Worm (Caenorhabditis elegans) whole organism, L3 larva: ENCODE results near the gene daf-4.

Source experiments
- ZK546.5 ChIP-seq: sonication (generic microtip); optimal IDR thresholded peaks from 2 replicates; lab custom pipeline; 2017; ENCODE audit warnings: missing biosample characterization, missing genetic modification characterization
- aly-2 ChIP-seq: fragments of 150-350 bp; optimal IDR thresholded peaks from 2 replicates; lab custom pipeline; 2014; ENCODE audit warnings: missing biosample characterization, missing genetic modification characterization
- ceh-16 ChIP-seq: sonication (generic microtip); optimal IDR thresholded peaks from 2 replicates; lab custom pipeline; 2017; ENCODE audit warnings: missing biosample characterization, missing genetic modification characterization
- ceh-9 ChIP-seq: sonication (generic microtip); optimal IDR thresholded peaks from 2 replicates; lab custom pipeline; 2018; ENCODE audit warnings: missing biosample characterization, missing genetic modification characterization
- daf-12 ChIP-seq: fragments of 150-350 bp; optimal IDR thresholded peaks from 2 replicates; lab custom pipeline; 2014; ENCODE audit warnings: missing biosample characterization, missing genetic modification reagents, missing genetic modification characterization
- egl-27 ChIP-seq: sonication (generic microtip); optimal IDR thresholded peaks from 4 replicates; lab custom pipeline; 2017; ENCODE audit warnings: missing biosample characterization, missing genetic modification reagents, missing genetic modification characterization
- egl-5 ChIP-seq: fragments of 150-350 bp; optimal IDR thresholded peaks from 2 replicates; lab custom pipeline; 2017; ENCODE audit warnings: missing biosample characterization, missing genetic modification reagents, missing genetic modification characterization, inconsistent platforms
- elt-1 ChIP-seq: fragments of 150-350 bp; optimal IDR thresholded peaks from 2 replicates; lab custom pipeline; 2014; ENCODE audit warnings: missing biosample characterization, missing genetic modification characterization
- elt-3 ChIP-seq, 3 experiments: fragments of 150-350 bp in 1 of 3; sonication (generic microtip) in 2 of 3; optimal IDR thresholded peaks; 2 replicates in 2 of 3; 4 replicates in 1 of 3; lab custom pipeline; 2014 to 2017; ENCODE audit warnings: missing biosample characterization in 3 of 3, missing genetic modification characterization in 3 of 3
- fkh-10 ChIP-seq: sonication (generic microtip); optimal IDR thresholded peaks from 2 replicates; lab custom pipeline; 2017; ENCODE audit warnings: missing biosample characterization, missing genetic modification reagents, missing genetic modification characterization
- fkh-2 ChIP-seq: fragments of 150-350 bp; optimal IDR thresholded peaks from 2 replicates; lab custom pipeline; 2014; ENCODE audit warnings: missing biosample characterization, missing genetic modification reagents, missing genetic modification characterization
- fos-1 ChIP-seq: fragments of 150-350 bp; optimal IDR thresholded peaks from 2 replicates; lab custom pipeline; 2014; ENCODE audit warnings: missing biosample characterization, missing genetic modification characterization
- hmg-11 ChIP-seq: sonication (generic microtip); optimal IDR thresholded peaks from 2 replicates; lab custom pipeline; 2016; ENCODE audit warnings: missing genetic modification characterization, missing compliant biosample characterization
- lin-39 ChIP-seq: fragments of 150-350 bp; optimal IDR thresholded peaks from 2 replicates; lab custom pipeline; 2018; ENCODE audit warnings: missing biosample characterization, missing genetic modification reagents, missing genetic modification characterization
- lsy-12 ChIP-seq: sonication (generic microtip); optimal IDR thresholded peaks from 2 replicates; lab custom pipeline; 2016; ENCODE audit warnings: mild to moderate bottlenecking, missing genetic modification characterization, missing compliant biosample characterization
- mdl-1 ChIP-seq: fragments of 150-350 bp; optimal IDR thresholded peaks from 2 replicates; lab custom pipeline; 2014; ENCODE audit warnings: missing biosample characterization, missing genetic modification characterization
- mml-1 ChIP-seq: fragments of 150-350 bp; sonication (generic microtip); optimal IDR thresholded peaks from 3 replicates; lab custom pipeline; 2014; ENCODE audit warnings: missing biosample characterization, missing genetic modification characterization
- nfya-1 ChIP-seq: sonication (generic microtip); optimal IDR thresholded peaks from 2 replicates; lab custom pipeline; 2017; ENCODE audit warnings: missing genetic modification characterization, mild to moderate bottlenecking, missing compliant biosample characterization, antibody characterized with exemption, moderate library complexity; ENCODE audit not compliant: insufficient read depth
- nhr-11 ChIP-seq: fragments of 150-350 bp; optimal IDR thresholded peaks from 2 replicates; lab custom pipeline; 2014; ENCODE audit warnings: missing biosample characterization, missing genetic modification characterization
- nhr-23 ChIP-seq: fragments of 150-350 bp; optimal IDR thresholded peaks from 2 replicates; lab custom pipeline; 2014; ENCODE audit warnings: missing biosample characterization, missing genetic modification reagents, missing genetic modification characterization
- nhr-237 ChIP-seq: fragments of 150-350 bp; optimal IDR thresholded peaks from 2 replicates; lab custom pipeline; 2014; ENCODE audit warnings: missing biosample characterization, missing genetic modification characterization
- nhr-25 ChIP-seq: sonication (generic microtip); optimal IDR thresholded peaks from 2 replicates; lab custom pipeline; 2017; ENCODE audit warnings: missing biosample characterization, missing genetic modification characterization
- nhr-43 ChIP-seq: sonication (generic microtip); optimal IDR thresholded peaks from 2 replicates; lab custom pipeline; 2016; ENCODE audit warnings: mild to moderate bottlenecking, missing genetic modification characterization, missing compliant biosample characterization; ENCODE audit not compliant: poor library complexity, severe bottlenecking
- nhr-77 ChIP-seq: fragments of 150-350 bp; optimal IDR thresholded peaks from 2 replicates; lab custom pipeline; 2014; ENCODE audit warnings: missing biosample characterization, missing genetic modification characterization
- pha-4 ChIP-seq: fragments of 150-350 bp; optimal IDR thresholded peaks from 2 replicates; lab custom pipeline; 2014; ENCODE audit warnings: missing biosample characterization, missing genetic modification reagents, missing genetic modification characterization
- sea-2 ChIP-seq: fragments of 150-350 bp; sonication (generic microtip); optimal IDR thresholded peaks from 4 replicates; lab custom pipeline; 2014; ENCODE audit warnings: missing biosample characterization, missing genetic modification reagents, missing genetic modification characterization
- snpc-4 ChIP-seq: fragments of 150-350 bp; optimal IDR thresholded peaks from 2 replicates; lab custom pipeline; 2014; ENCODE audit warnings: missing biosample characterization, missing genetic modification characterization
- tbx-2 ChIP-seq: sonication (generic microtip); optimal IDR thresholded peaks from 2 replicates; lab custom pipeline; 2016; ENCODE audit warnings: mild to moderate bottlenecking, missing genetic modification characterization, missing compliant biosample characterization
- unc-62 ChIP-seq: fragments of 150-350 bp; sonication (generic microtip); optimal IDR thresholded peaks from 4 replicates; lab custom pipeline; 2014; ENCODE audit warnings: missing biosample characterization, missing genetic modification reagents, missing genetic modification characterization
- zag-1 ChIP-seq: fragments of 150-350 bp; optimal IDR thresholded peaks from 2 replicates; lab custom pipeline; 2014; ENCODE audit warnings: missing biosample characterization, missing genetic modification characterization
- ztf-11 ChIP-seq: fragments of 150-350 bp; optimal IDR thresholded peaks from 2 replicates; lab custom pipeline; 2014; ENCODE audit warnings: missing biosample characterization, missing genetic modification characterization

The daf-4 gene

DNA sequence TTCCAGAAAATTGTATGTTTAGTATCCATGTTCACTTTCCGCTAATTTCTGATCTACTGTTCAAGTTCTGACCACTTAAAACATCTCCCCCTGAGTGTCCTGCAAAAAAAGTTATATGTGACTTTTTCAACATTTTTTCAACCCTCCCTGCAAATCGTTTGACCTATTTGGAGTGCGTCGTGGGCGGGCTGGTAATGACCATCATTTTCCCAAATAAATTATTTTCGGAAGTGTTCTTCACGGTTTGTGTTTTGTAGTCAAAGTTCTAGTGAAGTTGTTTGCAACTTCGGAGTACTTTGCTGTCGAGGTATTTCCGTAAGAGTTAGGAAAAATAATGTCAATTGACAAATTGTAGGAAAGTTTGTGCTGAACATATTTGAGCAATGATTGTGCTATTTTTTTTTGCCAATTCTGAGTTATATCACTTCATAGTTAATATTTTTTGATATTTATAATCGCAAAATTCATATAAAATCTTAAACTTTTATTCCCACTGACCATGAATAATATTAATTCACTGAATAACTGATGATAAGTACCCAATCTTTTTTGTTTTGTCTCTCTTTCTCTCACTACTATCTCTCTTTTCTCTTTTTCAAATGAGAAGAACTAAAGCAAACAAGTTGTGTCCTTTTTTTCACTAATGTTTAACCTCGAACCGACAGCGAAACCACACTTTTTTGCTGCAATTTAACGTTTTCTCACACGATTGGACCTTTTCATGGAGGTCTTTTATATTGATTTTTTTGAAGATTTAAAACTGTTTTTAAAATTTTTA lies 2.5 kb upstream of the daf-4 start:
- TF ChIP-seq sea-2 (GFP tag; lab: Kevin White, UChicago) (no peak), nhr-11 (tag; lab: Kevin White, UChicago) (no peak), elt-3 (tag; optimal IDR thresholded peaks at IDR 0.05; lab: Kevin White, UChicago) (no peak), snpc-4 (tag; lab: Kevin White, UChicago) (no peak), zag-1 (tag; lab: Kevin White, UChicago) (no peak), unc-62 (GFP tag; lab: Kevin White, UChicago) (no peak), pha-4 (tag; lab: Kevin White, UChicago) (peak; percentile 53)

DNA sequence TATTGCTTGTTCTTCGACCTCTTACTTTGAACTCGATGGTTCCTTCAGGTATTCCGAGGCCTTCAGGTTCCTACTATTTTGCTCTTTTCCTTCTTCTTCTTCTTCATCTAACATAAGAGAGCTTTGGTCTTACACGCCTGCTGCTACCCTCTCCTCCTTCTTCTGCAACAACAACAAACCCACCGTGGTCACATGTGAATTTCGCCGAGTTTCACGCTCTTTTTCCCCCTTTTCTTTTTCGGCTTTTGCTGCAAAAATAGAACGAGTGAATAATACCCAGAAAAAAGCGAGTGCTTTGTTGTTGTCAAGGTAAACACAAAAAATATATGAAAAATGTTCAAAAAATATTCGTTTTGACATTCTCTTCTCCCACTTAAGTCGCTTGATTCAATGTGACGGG lies 1.5 kb upstream of the daf-4 start:
- TF ChIP-seq fos-1 (tag; lab: Kevin White, UChicago) (no peak), nfya-1 (tag; lab: Kevin White, UChicago) (peak; percentile 21), fkh-10 (GFP tag; lab: Kevin White, UChicago) (peak; percentile 26)

DNA sequence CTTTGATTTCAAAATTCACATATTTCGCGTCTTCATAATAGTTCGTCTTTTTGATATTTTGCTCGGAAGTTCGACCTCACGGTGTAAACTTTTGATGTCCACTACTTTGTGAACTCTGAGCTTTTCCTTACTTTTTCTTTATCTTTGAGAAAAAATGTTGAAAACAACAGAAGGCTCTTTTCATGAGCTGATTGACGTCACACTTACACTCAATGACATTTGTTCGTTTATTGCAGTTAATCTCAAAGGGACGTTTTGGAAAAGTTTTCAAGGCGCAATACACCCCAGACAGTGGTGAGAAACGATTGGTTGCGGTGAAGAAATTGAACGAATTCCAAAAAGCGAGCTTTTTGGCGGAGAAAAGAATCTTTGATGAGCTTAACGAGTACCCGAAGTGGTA lies 4.3 kb downstream of the daf-4 start:
- TF ChIP-seq nhr-77 = no peak
- TF ChIP-seq ceh-9 (tag; lab: Kevin White, UChicago) = no peak
- TF ChIP-seq egl-27 = no peak
- TF ChIP-seq tbx-2 (tag; lab: Kevin White, UChicago) = no peak
- no peak for TF ChIP-seq lin-39
- no peak for TF ChIP-seq daf-12
- no peak for TF ChIP-seq nhr-11 (tag; lab: Kevin White, UChicago)
- no peak for TF ChIP-seq lsy-12 (tag; lab: Kevin White, UChicago)
- no peak for TF ChIP-seq ZK546.5 (tag; lab: Kevin White, UChicago)
- no peak for TF ChIP-seq elt-1 (tag; lab: Kevin White, UChicago)
- no peak for TF ChIP-seq aly-2

DNA sequence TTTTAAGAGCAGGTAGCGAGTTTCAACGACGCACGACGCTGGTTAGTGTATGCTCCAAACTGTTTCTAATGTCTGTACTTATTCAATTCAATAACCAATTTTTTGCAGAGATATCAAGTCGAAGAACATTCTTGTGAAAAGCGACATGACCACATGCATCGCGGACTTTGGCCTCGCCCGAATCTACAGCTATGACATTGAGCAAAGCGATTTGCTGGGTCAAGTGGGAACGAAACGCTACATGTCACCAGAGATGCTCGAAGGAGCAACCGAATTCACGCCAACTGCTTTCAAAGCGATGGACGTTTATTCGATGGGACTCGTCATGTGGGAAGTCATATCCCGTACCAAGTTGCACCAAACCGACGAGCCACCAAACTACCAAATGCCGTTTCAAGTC lies 5.4 kb downstream of the daf-4 start:
- TF ChIP-seq egl-5 (tag; lab: Kevin White, UChicago) (no peak), lin-39 (peak; percentile 23)

DNA sequence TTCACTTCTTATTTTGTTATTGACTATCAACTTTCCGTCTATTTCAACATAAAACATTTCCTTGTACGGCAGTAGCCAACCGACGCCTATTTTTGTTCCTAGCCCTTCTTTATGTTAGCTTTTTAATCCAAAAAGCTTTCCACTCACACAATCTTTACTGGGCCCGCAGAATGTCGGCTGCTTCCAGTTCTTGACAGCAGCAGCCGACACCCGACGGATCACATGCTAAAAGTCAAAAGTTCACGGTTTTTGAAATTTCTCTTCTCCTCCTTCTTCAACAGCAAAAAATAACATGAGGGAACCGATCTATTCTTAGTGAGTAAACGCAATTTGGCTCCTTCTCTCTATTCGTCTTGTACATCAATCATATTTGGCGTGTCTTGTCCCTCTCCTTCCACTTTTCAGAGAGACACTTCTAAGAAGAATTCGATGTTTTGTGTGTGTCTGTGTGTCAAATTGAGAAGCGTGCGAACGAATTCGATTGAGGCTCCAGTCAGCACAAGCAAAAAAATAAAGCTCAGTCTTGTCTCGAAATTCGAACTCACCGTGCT lies 7.6 kb downstream of the daf-4 start:
- no peak for TF ChIP-seq mml-1 (tag; lab: Kevin White, UChicago)
- no peak for TF ChIP-seq fkh-2 (tag; lab: Kevin White, UChicago)
- no peak for TF ChIP-seq ZK546.5 (tag; lab: Kevin White, UChicago)
- no peak for TF ChIP-seq egl-5 (tag; lab: Kevin White, UChicago)
- no peak for TF ChIP-seq daf-12
- no peak for TF ChIP-seq elt-3 (tag; optimal IDR thresholded peaks at IDR 0.05; lab: Kevin White, UChicago)
- peak; percentile 41 for TF ChIP-seq lin-39
- no peak for TF ChIP-seq ceh-9 (tag; lab: Kevin White, UChicago)
- no peak for TF ChIP-seq nhr-237
- no peak for TF ChIP-seq nhr-43
- TF ChIP-seq ceh-16 (tag; lab: Kevin White, UChicago) = no peak
- TF ChIP-seq nfya-1 (tag; lab: Kevin White, UChicago) = peak; percentile 35
- TF ChIP-seq snpc-4 (tag; lab: Kevin White, UChicago) = peak; percentile 94
- no peak for TF ChIP-seq hmg-11 (tag; lab: Kevin White, UChicago)
- TF ChIP-seq fkh-10 (GFP tag; lab: Kevin White, UChicago) = peak; percentile 54
- TF ChIP-seq tbx-2 (tag; lab: Kevin White, UChicago) = no peak
- TF ChIP-seq mdl-1 (tag; lab: Kevin White, UChicago) = no peak
- no peak for TF ChIP-seq lsy-12 (tag; lab: Kevin White, UChicago)

DNA sequence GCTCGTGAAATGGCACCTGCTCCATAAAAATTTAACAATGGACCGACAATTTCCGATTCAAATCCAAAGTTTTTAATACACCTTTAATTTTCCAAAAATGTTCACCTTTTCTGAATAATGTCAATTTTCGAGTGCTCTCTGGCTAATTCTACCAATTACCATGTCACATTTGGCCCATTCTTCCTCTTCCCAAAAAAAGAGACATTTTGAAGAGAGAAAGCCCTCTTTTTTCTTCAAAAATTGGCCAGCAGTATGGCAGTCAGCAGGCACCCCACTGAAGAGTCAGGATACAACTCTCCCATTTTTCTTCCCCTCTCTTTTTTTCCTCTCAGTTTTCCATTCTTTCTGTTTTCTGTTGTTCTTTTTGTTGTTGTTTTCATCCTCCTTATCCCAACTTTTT lies 9.6 kb downstream of the daf-4 start:
- TF ChIP-seq nhr-23 (tag; lab: Kevin White, UChicago) (no peak), lin-39 (peak; percentile 17), nhr-25 (no peak), ztf-11 (tag; lab: Kevin White, UChicago) (no peak), ZK546.5 (tag; lab: Kevin White, UChicago) (no peak), ceh-16 (tag; lab: Kevin White, UChicago) (no peak)
